Fruit fly (Drosophila melanogaster) whole organism, embryonic: ENCODE results near the gene CG7810.

Experiments
- Blimp-1 ChIP-seq: fragments of 200-800 bp; sonication (Bioruptor generic); optimal IDR thresholded peaks from 3 replicates; lab custom pipeline; 2018; ENCODE audit warnings: missing biosample characterization, missing genetic modification characterization, mild to moderate bottlenecking, moderate library complexity, missing genetic modification reagents
- Bteb2 ChIP-seq: fragments of 200-800 bp; sonication (Bioruptor generic); optimal IDR thresholded peaks from 2 replicates; lab custom pipeline; 2016; ENCODE audit warnings: missing biosample characterization, missing genetic modification characterization
- CG1024 ChIP-seq: fragments of 200-800 bp; sonication (Bioruptor generic); IDR thresholded peaks from 2 replicates; pipeline ENCODE4 v1.3.6; 2022; ENCODE audit warnings: missing biosample characterization, missing genetic modification characterization
- CG14441 ChIP-seq: fragments of 200-800 bp; sonication (Bioruptor generic); IDR thresholded peaks from 2 replicates; pipeline ENCODE4 v1.3.6; 2022; ENCODE audit warnings: missing biosample characterization, missing genetic modification characterization
- CG15601 ChIP-seq: fragments of 200-800 bp; sonication (Bioruptor generic); optimal IDR thresholded peaks from 3 replicates; lab custom pipeline; 2019; ENCODE audit warnings: missing biosample characterization, mild to moderate bottlenecking, missing genetic modification characterization, moderate library complexity
- CG18599 ChIP-seq: fragments of 200-800 bp; sonication (Bioruptor generic); optimal IDR thresholded peaks from 3 replicates; lab custom pipeline; 2017; ENCODE audit warnings: missing biosample characterization, missing genetic modification characterization, mild to moderate bottlenecking, moderate library complexity, missing genetic modification reagents
- CG31365 ChIP-seq: fragments of 200-800 bp; sonication (Bioruptor generic); optimal IDR thresholded peaks from 2 replicates; lab custom pipeline; 2018; ENCODE audit warnings: missing biosample characterization, mild to moderate bottlenecking, missing genetic modification characterization
- CG31388 ChIP-seq: fragments of 200-800 bp; sonication (Bioruptor generic); optimal IDR thresholded peaks from 2 replicates; lab custom pipeline; 2016; ENCODE audit warnings: missing biosample characterization, missing genetic modification characterization
- CG32767 ChIP-seq: fragments of 200-800 bp; sonication (Bioruptor generic); IDR thresholded peaks from 2 replicates; pipeline ENCODE4 v1.3.6; 2022; ENCODE audit warnings: missing biosample characterization, missing genetic modification characterization
- CG33213 ChIP-seq: fragments of 200-800 bp; sonication (Bioruptor generic); optimal IDR thresholded peaks from 3 replicates; lab custom pipeline; 2016; ENCODE audit warnings: missing biosample characterization, missing genetic modification characterization
- CG3407 ChIP-seq: fragments of 200-800 bp; sonication (Bioruptor generic); optimal IDR thresholded peaks from 2 replicates; lab custom pipeline; 2018; ENCODE audit warnings: missing biosample characterization, mild to moderate bottlenecking, missing genetic modification characterization
- CG6175 ChIP-seq: fragments of 200-800 bp; sonication (Bioruptor generic); IDR thresholded peaks from 3 replicates; pipeline ENCODE4 v1.3.6; 2022; ENCODE audit warnings: missing biosample characterization, missing genetic modification characterization
- CG6689 ChIP-seq: fragments of 200-800 bp; sonication (Bioruptor generic); IDR thresholded peaks from 2 replicates; pipeline ENCODE4 v1.3.6; 2022; ENCODE audit warnings: missing biosample characterization, missing genetic modification characterization
- CG7357 ChIP-seq: fragments of 200-800 bp; sonication (Bioruptor generic); IDR thresholded peaks from 3 replicates; pipeline ENCODE4 v1.3.6; 2022; ENCODE audit warnings: missing biosample characterization, missing genetic modification characterization
- CG7372 ChIP-seq: fragments of 200-800 bp; sonication (Bioruptor generic); IDR thresholded peaks from 2 replicates; pipeline ENCODE4 v1.3.6; 2022; ENCODE audit warnings: missing biosample characterization, missing genetic modification characterization
- CG7556 ChIP-seq: fragments of 200-800 bp; sonication (Bioruptor generic); optimal IDR thresholded peaks from 2 replicates; lab custom pipeline; 2017; ENCODE audit warnings: missing biosample characterization, mild to moderate bottlenecking, missing genetic modification characterization
- Deaf1 ChIP-seq: fragments of 200-800 bp; optimal IDR thresholded peaks from 3 replicates; lab custom pipeline; 2019; ENCODE audit warnings: missing biosample characterization, mild to moderate bottlenecking, missing genetic modification characterization, moderate library complexity
- Dp ChIP-seq: fragments of 200-800 bp; sonication (Bioruptor generic); optimal IDR thresholded peaks from 2 replicates; lab custom pipeline; 2018; ENCODE audit warnings: missing biosample characterization, mild to moderate bottlenecking, missing genetic modification characterization, moderate library complexity
- E2f1 ChIP-seq: fragments of 200-800 bp; sonication (Bioruptor generic); IDR thresholded peaks from 2 replicates; pipeline ENCODE4 v1.3.6; 2022; ENCODE audit warnings: missing biosample characterization, missing genetic modification characterization
- H2.0 ChIP-seq: fragments of 200-800 bp; sonication (Bioruptor generic); IDR thresholded peaks from 2 replicates; pipeline ENCODE4 v1.3.6; 2022; ENCODE audit warnings: missing biosample characterization, missing genetic modification characterization
- Med ChIP-seq: fragments of 200-800 bp; sonication (Bioruptor generic); peaks from one replicate; lab custom pipeline; 2016; ENCODE audit warnings: missing biosample characterization, missing genetic modification characterization, mild to moderate bottlenecking, inconsistent platforms, moderate library complexity
- Meics ChIP-seq: fragments of 200-800 bp; sonication (Bioruptor generic); optimal IDR thresholded peaks from 2 replicates; lab custom pipeline; 2017; ENCODE audit warnings: missing biosample characterization, mild to moderate bottlenecking, missing genetic modification characterization
- Nf-YC ChIP-seq: fragments of 200-800 bp; optimal IDR thresholded peaks from 3 replicates; lab custom pipeline; 2019; ENCODE audit warnings: missing biosample characterization, mild to moderate bottlenecking, missing genetic modification characterization, moderate library complexity
- PHDP ChIP-seq: fragments of 200-800 bp; sonication (Bioruptor generic); optimal IDR thresholded peaks from 3 replicates; lab custom pipeline; 2018; ENCODE audit warnings: missing biosample characterization, mild to moderate bottlenecking, missing genetic modification characterization, moderate library complexity
- Rfx ChIP-seq: fragments of 200-800 bp; sonication (Bioruptor generic); IDR thresholded peaks from 2 replicates; pipeline ENCODE4 v1.3.6; 2022; ENCODE audit warnings: missing biosample characterization, missing genetic modification characterization
- Spps ChIP-seq: fragments of 200-800 bp; sonication (Bioruptor generic); optimal IDR thresholded peaks from 2 replicates; lab custom pipeline; 2018; ENCODE audit warnings: missing biosample characterization, mild to moderate bottlenecking, missing genetic modification characterization
- Tbp ChIP-seq: fragments of >200 bp; optimal IDR thresholded peaks from 2 replicates; lab custom pipeline; 2018; ENCODE audit warnings: missing biosample characterization, missing genetic modification characterization
- Trl ChIP-seq, 3 experiments: fragments of >200 bp in 2 of 3; fragments of 200-800 bp in 1 of 3; sonication (Bioruptor generic) in 1 of 3; optimal IDR thresholded peaks; 2 replicates in 1 of 3; 3 replicates in 2 of 3; lab custom pipeline; 2016 to 2017; ENCODE audit warnings: missing biosample characterization in 1 of 3, missing genetic modification characterization in 1 of 3
- Xbp1 ChIP-seq: fragments of 200-800 bp; sonication (Bioruptor generic); optimal IDR thresholded peaks from 3 replicates; lab custom pipeline; 2016; ENCODE audit warnings: missing biosample characterization, mild to moderate bottlenecking, missing genetic modification characterization
- cg ChIP-seq: fragments of 200-800 bp; sonication (Bioruptor generic); optimal IDR thresholded peaks from 3 replicates; lab custom pipeline; 2019; ENCODE audit warnings: missing biosample characterization, mild to moderate bottlenecking, missing genetic modification characterization, moderate library complexity
- ci ChIP-seq: fragments of 200-800 bp; sonication (Bioruptor generic); IDR thresholded peaks from 3 replicates; pipeline ENCODE4 v1.3.6; 2022; ENCODE audit warnings: missing biosample characterization, missing genetic modification characterization
- da ChIP-seq: fragments of 200-800 bp; sonication (Bioruptor generic); optimal IDR thresholded peaks from 2 replicates; lab custom pipeline; 2016; ENCODE audit warnings: missing biosample characterization, missing genetic modification characterization
- ewg ChIP-seq: fragments of 200-800 bp; sonication (Bioruptor generic); optimal IDR thresholded peaks from 3 replicates; lab custom pipeline; 2017; ENCODE audit warnings: mild to moderate bottlenecking, missing biosample characterization, missing genetic modification reagents, missing genetic modification characterization
- gfzf ChIP-seq: fragments of 200-800 bp; sonication (Bioruptor generic); optimal IDR thresholded peaks from 2 replicates; lab custom pipeline; 2016; ENCODE audit warnings: missing biosample characterization, mild to moderate bottlenecking, missing genetic modification characterization, moderate library complexity
- gt ChIP-seq: fragments of 200-800 bp; sonication (Bioruptor generic); IDR thresholded peaks from 2 replicates; pipeline ENCODE4 v1.3.6; 2022; ENCODE audit warnings: missing biosample characterization, missing genetic modification characterization
- lmd ChIP-seq: fragments of 200-800 bp; sonication (Bioruptor generic); IDR thresholded peaks from 2 replicates; pipeline ENCODE4 v1.3.6; 2022; ENCODE audit warnings: missing biosample characterization, missing genetic modification characterization
- mam ChIP-seq: fragments of 200-800 bp; sonication (Bioruptor generic); optimal IDR thresholded peaks from 3 replicates; lab custom pipeline; 2016; ENCODE audit warnings: missing biosample characterization, missing genetic modification characterization
- nom ChIP-seq: fragments of 200-800 bp; sonication (Bioruptor generic); optimal IDR thresholded peaks from 2 replicates; lab custom pipeline; 2017; ENCODE audit warnings: missing biosample characterization, missing genetic modification characterization, mild to moderate bottlenecking, moderate library complexity, missing genetic modification reagents
- ranshi ChIP-seq: fragments of 200-800 bp; sonication (Bioruptor generic); IDR thresholded peaks from 2 replicates; pipeline ENCODE4 v1.3.6; 2022; ENCODE audit warnings: missing biosample characterization, missing genetic modification characterization
- repo ChIP-seq: fragments of 200-800 bp; sonication (Bioruptor generic); optimal IDR thresholded peaks from 2 replicates; lab custom pipeline; 2016; ENCODE audit warnings: missing biosample characterization, missing genetic modification characterization
- slbo ChIP-seq: fragments of 200-800 bp; sonication (Bioruptor generic); IDR thresholded peaks from 2 replicates; pipeline ENCODE4 v1.3.6; 2022; ENCODE audit warnings: missing biosample characterization, missing genetic modification characterization
- stc ChIP-seq: fragments of 200-800 bp; sonication (Bioruptor generic); IDR thresholded peaks from 2 replicates; pipeline ENCODE4 v1.3.6; 2022; ENCODE audit warnings: missing biosample characterization, missing genetic modification characterization
- sug ChIP-seq: fragments of 200-800 bp; optimal IDR thresholded peaks from 2 replicates; lab custom pipeline; 2019; ENCODE audit warnings: missing biosample characterization, mild to moderate bottlenecking, missing genetic modification characterization, moderate library complexity
- unpg ChIP-seq: fragments of 200-800 bp; sonication (Bioruptor generic); optimal IDR thresholded peaks from 3 replicates; lab custom pipeline; 2018; ENCODE audit warnings: missing biosample characterization, mild to moderate bottlenecking, missing genetic modification characterization, moderate library complexity
- vnd ChIP-seq: fragments of 200-800 bp; sonication (Bioruptor generic); IDR thresholded peaks from 3 replicates; pipeline ENCODE4 v1.3.6; 2022; ENCODE audit warnings: missing biosample characterization, missing genetic modification characterization; ENCODE audit not compliant: partially characterized antibody
- wdn ChIP-seq: fragments of 200-800 bp; sonication (Bioruptor generic); IDR thresholded peaks from 2 replicates; pipeline ENCODE4 v1.3.6; 2022; ENCODE audit warnings: missing biosample characterization, missing genetic modification characterization
- z ChIP-seq: fragments of 200-800 bp; sonication (Bioruptor generic); IDR thresholded peaks from 3 replicates; pipeline ENCODE4 v1.3.6; 2022; ENCODE audit warnings: missing biosample characterization, missing genetic modification characterization

Gene CG7810

dm6 chr2L:8326414-8327271 lies 15.6 kb upstream of the CG7810 start (continued):
- TF ChIP-seq Meics (GFP tag; lab: Kevin White, UChicago) (peak; percentile 13), CG7556 (GFP tag; lab: Kevin White, UChicago) (peak; percentile 32), gfzf (GFP tag; lab: Kevin White, UChicago) (no peak), PHDP (tag; lab: Kevin White, UChicago) (peak; percentile 38), unpg (peak; percentile 31), CG7357 (GFP tag; lab: Robert Waterston, UW) (no peak), Blimp-1 (peak; percentile 13)

- TF ChIP-seq stc (GFP tag; lab: Robert Waterston, UW) (no peak), ci (0 out of 3 replicates have a peak, but pooled peaks have one; percentile 52), Deaf1 (tag; lab: Kevin White, UChicago) (peak; percentile 91), CG15601 (tag; lab: Kevin White, UChicago) (no peak), ewg (GFP tag; lab: Kevin White, UChicago) (peak; percentile 5), Trl (optimal IDR thresholded peaks at IDR 0.05; lab: Kevin White, UChicago) (peak in 1 of 2 experiments; percentile 9), Trl (GFP tag; optimal IDR thresholded peaks at IDR 0.05; lab: Kevin White, UChicago) (no peak), CG1024 (GFP tag; lab: Robert Waterston, UW) (0 out of 2 replicates have a peak, but pooled peaks have one; percentile 21), lmd (GFP tag; lab: Robert Waterston, UW) (no peak), Med (GFP tag; lab: Kevin White, UChicago) (peak; percentile 70), nom (GFP tag; lab: Kevin White, UChicago) (no peak), z (GFP tag; lab: Robert Waterston, UW) (peak; percentile 76), da (no peak), vnd (no peak), CG6689 (no peak), Dp (GFP tag; lab: Kevin White, UChicago) (no peak), slbo (GFP tag; lab: Robert Waterston, UW) (0 out of 2 replicates have a peak, but pooled peaks have one; percentile 24), CG7372 (GFP tag; lab: Robert Waterston, UW) (0 out of 2 replicates have a peak, but pooled peaks have one; percentile 40), E2f1 (GFP tag; lab: Robert Waterston, UW) (0 out of 2 replicates have a peak, but pooled peaks have one; percentile 19), CG31388 (GFP tag; lab: Kevin White, UChicago) (no peak), CG3407 (GFP tag; lab: Kevin White, UChicago) (no peak), Spps (tag; lab: Kevin White, UChicago) (no peak), repo (GFP tag; lab: Kevin White, UChicago) (no peak), sug (tag; lab: Kevin White, UChicago) (no peak), CG32767 (GFP tag; lab: Robert Waterston, UW) (0 out of 2 replicates have a peak, but pooled peaks have one; percentile 11), CG18599 (GFP tag; lab: Kevin White, UChicago) (peak; percentile 7), CG33213 (GFP tag; lab: Kevin White, UChicago) (no peak), Xbp1 (GFP tag; lab: Kevin White, UChicago) (no peak), cg (peak; percentile 45), CG6175 (GFP tag; lab: Robert Waterston, UW) (no peak), Bteb2 (no peak), CG14441 (0 out of 2 replicates have a peak, but pooled peaks have one; percentile 29), Tbp (GFP tag; lab: Kevin White, UChicago) (no peak), Nf-YC (peak; percentile 7), Rfx (GFP tag; lab: Robert Waterston, UW) (0 out of 2 replicates have a peak, but pooled peaks have one; percentile 19), H2.0 (no peak), gt (GFP tag; lab: Robert Waterston, UW) (no peak), wdn (GFP tag; lab: Robert Waterston, UW) (0 out of 2 replicates have a peak, but pooled peaks have one; percentile 11), mam (GFP tag; lab: Kevin White, UChicago) (no peak), ranshi (0 out of 2 replicates have a peak, but pooled peaks have one; percentile 5), CG31365 (tag; lab: Kevin White, UChicago) (no peak)
Observed at dm6 chr2L:8325150-8325549, 14.2 kb upstream of the CG7810 start, which contains the start of gene CG7781. CG7781 (minus strand) TSS chr2L:8325409.
